Fruit fly (Drosophila melanogaster): ENCODE results near the gene CG32655.
A peak's percentile ranks its signal among the peaks of the same experiment; 100 is the strongest.

The CG32655 gene

DNA sequence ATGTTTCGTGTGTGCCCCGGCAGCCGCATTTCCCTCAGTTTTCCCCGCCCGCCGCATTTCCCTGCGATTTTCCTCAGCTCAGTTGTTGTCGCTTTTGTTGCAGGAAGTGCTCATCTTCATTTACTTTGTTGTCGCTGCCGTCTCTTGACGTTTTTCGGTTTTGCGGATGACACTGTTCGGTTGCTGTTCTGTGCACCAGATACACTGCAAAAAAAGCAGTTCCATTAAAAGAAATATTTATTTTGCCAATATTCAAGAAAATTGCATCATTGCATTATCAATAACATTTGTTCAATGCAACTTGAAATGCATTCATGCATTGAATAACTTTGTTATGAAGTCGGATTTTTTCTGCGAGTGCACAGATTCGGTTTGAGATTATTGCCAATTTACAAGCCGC lies 18.1 kb downstream of the CG32655 start (continued):
- TF ChIP-seq jing (GFP tag; optimal IDR thresholded peaks at IDR 0.05) (peak; percentile 41), CG6254 (GFP tag; optimal IDR thresholded peaks at IDR 0.05) (peak; percentile 46), CG9876 (GFP tag; optimal IDR thresholded peaks at IDR 0.05) (peak; percentile 7), dmrt99B (tag; optimal IDR thresholded peaks at IDR 0.05) (peak; percentile 49), eyg (GFP tag; optimal IDR thresholded peaks at IDR 0.05) (no peak), Dip2 (GFP tag; IDR thresholded peaks at IDR 0.05) (no peak), Optix (GFP tag; IDR thresholded peaks at IDR 0.05) (no peak), CG9727 (GFP tag; optimal IDR thresholded peaks at IDR 0.05) (peak; percentile 65), pita (GFP tag; optimal IDR thresholded peaks at IDR 0.05) (no peak), grn (GFP tag; optimal IDR thresholded peaks at IDR 0.05) (no peak), CG17829 (tag; optimal IDR thresholded peaks at IDR 0.05) (peak; percentile 49), CG10654 (GFP tag; optimal IDR thresholded peaks at IDR 0.05) (peak; percentile 10), wek (GFP tag; optimal IDR thresholded peaks at IDR 0.05) (peak; percentile 1), Hr3 (GFP tag; optimal IDR thresholded peaks at IDR 0.05) (peak; percentile 21), CG31365 (tag; optimal IDR thresholded peaks at IDR 0.05) (no peak), lbe (GFP tag; optimal IDR thresholded peaks at IDR 0.05) (no peak), CG4360 (GFP tag; IDR thresholded peaks at IDR 0.05) (no peak), Side (GFP tag; optimal IDR thresholded peaks at IDR 0.05) (peak; percentile 20), her (GFP tag; optimal IDR thresholded peaks at IDR 0.05) (no peak), danr (GFP tag; IDR thresholded peaks at IDR 0.05) (no peak), trh (GFP tag; optimal IDR thresholded peaks at IDR 0.05) (no peak), CG7556 (GFP tag; optimal IDR thresholded peaks at IDR 0.05) (peak; percentile 36), Rfx (GFP tag; IDR thresholded peaks at IDR 0.05) (0 out of 2 replicates have a peak, but pooled peaks have one; percentile 18), Stat92E (GFP tag; optimal IDR thresholded peaks at IDR 0.05) (no peak), kni (GFP tag; optimal IDR thresholded peaks at IDR 0.05) (no peak), grau (tag; optimal IDR thresholded peaks at IDR 0.05) (peak; percentile 48), ap (GFP tag; IDR thresholded peaks at IDR 0.05) (no peak), nmo (GFP tag; optimal IDR thresholded peaks at IDR 0.05) (peak; percentile 48), sim (GFP tag; IDR thresholded peaks at IDR 0.05) (no peak), Lhr (GFP tag; optimal IDR thresholded peaks at IDR 0.05) (peak; percentile 14), Dref (GFP tag; IDR thresholded peaks at IDR 0.05) (no peak), CG1792 (GFP tag; optimal IDR thresholded peaks at IDR 0.05) (no peak), CG10147 (GFP tag; optimal IDR thresholded peaks at IDR 0.05) (no peak), Ada2b (GFP tag; IDR thresholded peaks at IDR 0.05) (peak; percentile 25; the same call in 1 of the 2 replicates), CG10543 (GFP tag; optimal IDR thresholded peaks at IDR 0.05) (no peak), CG15601 (tag; optimal IDR thresholded peaks at IDR 0.05) (no peak), lilli (GFP tag; optimal IDR thresholded peaks at IDR 0.05) (no peak), HLH3B (GFP tag; IDR thresholded peaks at IDR 0.05) (peak; percentile 46), Fer3 (tag; optimal IDR thresholded peaks at IDR 0.05) (no peak), bab2 (GFP tag; optimal IDR thresholded peaks at IDR 0.05) (peak; percentile 39), rib (GFP tag; IDR thresholded peaks at IDR 0.05) (no peak), Dbx (GFP tag; IDR thresholded peaks at IDR 0.05) (no peak), nerfin-2 (GFP tag; IDR thresholded peaks at IDR 0.05; ENCODE audit: partially characterized antibody) (no peak), CG3065 (GFP tag; optimal IDR thresholded peaks at IDR 0.05) (no peak), CG12391 (tag; optimal IDR thresholded peaks at IDR 0.05) (peak; percentile 64), CG17186 (GFP tag; optimal IDR thresholded peaks at IDR 0.05) (no peak), psq (GFP tag; optimal IDR thresholded peaks at IDR 0.05) (no peak), bowl (GFP tag; IDR thresholded peaks at IDR 0.05) (no peak), Ravus (GFP tag; IDR thresholded peaks at IDR 0.05) (no peak), CG10959 (GFP tag; IDR thresholded peaks at IDR 0.05) (peak; percentile 62), CG13123 (GFP tag; optimal IDR thresholded peaks at IDR 0.05) (no peak), Doc3 (GFP tag; IDR thresholded peaks at IDR 0.05; ENCODE audit: partially characterized antibody) (no peak)

All from whole organism, embryonic.